Worm (Caenorhabditis elegans) whole organism, L3 larva: ENCODE results near the gene acp-2.

Source experiments
- R02D3.7 ChIP-seq: fragments of 150-350 bp; optimal IDR thresholded peaks from 2 replicates; lab custom pipeline; 2014; ENCODE audit warnings: missing biosample characterization, missing genetic modification characterization
- ZK546.5 ChIP-seq: sonication (generic microtip); optimal IDR thresholded peaks from 2 replicates; lab custom pipeline; 2017; ENCODE audit warnings: missing biosample characterization, missing genetic modification characterization
- aly-2 ChIP-seq: fragments of 150-350 bp; optimal IDR thresholded peaks from 2 replicates; lab custom pipeline; 2014; ENCODE audit warnings: missing biosample characterization, missing genetic modification characterization
- ama-1 ChIP-seq: fragments of 150-350 bp; optimal IDR thresholded peaks from 2 replicates; lab custom pipeline; 2018
- ceh-16 ChIP-seq: sonication (generic microtip); optimal IDR thresholded peaks from 2 replicates; lab custom pipeline; 2017; ENCODE audit warnings: missing biosample characterization, missing genetic modification characterization
- ceh-82 ChIP-seq: fragments of 150-350 bp; optimal IDR thresholded peaks from 2 replicates; lab custom pipeline; 2014; ENCODE audit warnings: missing biosample characterization, missing genetic modification characterization
- ceh-9 ChIP-seq: sonication (generic microtip); optimal IDR thresholded peaks from 2 replicates; lab custom pipeline; 2018; ENCODE audit warnings: missing biosample characterization, missing genetic modification characterization
- daf-12 ChIP-seq: fragments of 150-350 bp; optimal IDR thresholded peaks from 2 replicates; lab custom pipeline; 2014; ENCODE audit warnings: missing biosample characterization, missing genetic modification reagents, missing genetic modification characterization
- elt-1 ChIP-seq: fragments of 150-350 bp; optimal IDR thresholded peaks from 2 replicates; lab custom pipeline; 2014; ENCODE audit warnings: missing biosample characterization, missing genetic modification characterization
- elt-2 ChIP-seq: sonication (generic microtip); optimal IDR thresholded peaks from 2 replicates; lab custom pipeline; 2016; ENCODE audit warnings: missing genetic modification reagents, mild to moderate bottlenecking, missing genetic modification characterization, missing compliant biosample characterization
- elt-3 ChIP-seq, 3 experiments: fragments of 150-350 bp in 1 of 3; sonication (generic microtip) in 2 of 3; optimal IDR thresholded peaks; 2 replicates in 2 of 3; 4 replicates in 1 of 3; lab custom pipeline; 2014 to 2017; ENCODE audit warnings: missing biosample characterization in 3 of 3, missing genetic modification characterization in 3 of 3
- eor-1 ChIP-seq, 2 experiments: fragments of 150-350 bp; optimal IDR thresholded peaks; 2 replicates each; lab custom pipeline; 2014 to 2018; ENCODE audit warnings: missing biosample characterization in 2 of 2, missing genetic modification characterization in 2 of 2
- fkh-10 ChIP-seq: sonication (generic microtip); optimal IDR thresholded peaks from 2 replicates; lab custom pipeline; 2017; ENCODE audit warnings: missing biosample characterization, missing genetic modification reagents, missing genetic modification characterization
- fkh-2 ChIP-seq: fragments of 150-350 bp; optimal IDR thresholded peaks from 2 replicates; lab custom pipeline; 2014; ENCODE audit warnings: missing biosample characterization, missing genetic modification reagents, missing genetic modification characterization
- fos-1 ChIP-seq: fragments of 150-350 bp; optimal IDR thresholded peaks from 2 replicates; lab custom pipeline; 2014; ENCODE audit warnings: missing biosample characterization, missing genetic modification characterization
- jun-1 ChIP-seq: fragments of 150-350 bp; optimal IDR thresholded peaks from 2 replicates; lab custom pipeline; 2014; ENCODE audit warnings: missing biosample characterization, missing genetic modification reagents, missing genetic modification characterization
- lin-39 ChIP-seq: fragments of 150-350 bp; optimal IDR thresholded peaks from 2 replicates; lab custom pipeline; 2018; ENCODE audit warnings: missing biosample characterization, missing genetic modification reagents, missing genetic modification characterization
- mdl-1 ChIP-seq: fragments of 150-350 bp; optimal IDR thresholded peaks from 2 replicates; lab custom pipeline; 2014; ENCODE audit warnings: missing biosample characterization, missing genetic modification characterization
- nhr-11 ChIP-seq: fragments of 150-350 bp; optimal IDR thresholded peaks from 2 replicates; lab custom pipeline; 2014; ENCODE audit warnings: missing biosample characterization, missing genetic modification characterization
- nhr-237 ChIP-seq: fragments of 150-350 bp; optimal IDR thresholded peaks from 2 replicates; lab custom pipeline; 2014; ENCODE audit warnings: missing biosample characterization, missing genetic modification characterization
- nhr-25 ChIP-seq: sonication (generic microtip); optimal IDR thresholded peaks from 2 replicates; lab custom pipeline; 2017; ENCODE audit warnings: missing biosample characterization, missing genetic modification characterization
- nhr-28 ChIP-seq: fragments of 150-350 bp; optimal IDR thresholded peaks from 2 replicates; lab custom pipeline; 2014; ENCODE audit warnings: missing biosample characterization, missing genetic modification characterization
- nhr-43 ChIP-seq: sonication (generic microtip); optimal IDR thresholded peaks from 2 replicates; lab custom pipeline; 2016; ENCODE audit warnings: mild to moderate bottlenecking, missing genetic modification characterization, missing compliant biosample characterization; ENCODE audit not compliant: poor library complexity, severe bottlenecking
- nhr-67 ChIP-seq: fragments of 150-350 bp; optimal IDR thresholded peaks from 2 replicates; lab custom pipeline; 2014; ENCODE audit warnings: missing biosample characterization, missing genetic modification characterization
- nhr-77 ChIP-seq: fragments of 150-350 bp; optimal IDR thresholded peaks from 2 replicates; lab custom pipeline; 2014; ENCODE audit warnings: missing biosample characterization, missing genetic modification characterization
- pha-4 ChIP-seq: fragments of 150-350 bp; optimal IDR thresholded peaks from 2 replicates; lab custom pipeline; 2014; ENCODE audit warnings: missing biosample characterization, missing genetic modification reagents, missing genetic modification characterization
- pqm-1 ChIP-seq: fragments of 150-350 bp; optimal IDR thresholded peaks from 2 replicates; lab custom pipeline; 2017; ENCODE audit warnings: missing biosample characterization, missing genetic modification characterization, inconsistent platforms
- sea-2 ChIP-seq: fragments of 150-350 bp; sonication (generic microtip); optimal IDR thresholded peaks from 4 replicates; lab custom pipeline; 2014; ENCODE audit warnings: missing biosample characterization, missing genetic modification reagents, missing genetic modification characterization
- snpc-4 ChIP-seq: fragments of 150-350 bp; optimal IDR thresholded peaks from 2 replicates; lab custom pipeline; 2014; ENCODE audit warnings: missing biosample characterization, missing genetic modification characterization
- tbx-2 ChIP-seq: sonication (generic microtip); optimal IDR thresholded peaks from 2 replicates; lab custom pipeline; 2016; ENCODE audit warnings: mild to moderate bottlenecking, missing genetic modification characterization, missing compliant biosample characterization
- unc-39 ChIP-seq: sonication (generic microtip); optimal IDR thresholded peaks from 4 replicates; lab custom pipeline; 2017; ENCODE audit warnings: missing biosample characterization, missing genetic modification characterization
- ztf-11 ChIP-seq: fragments of 150-350 bp; optimal IDR thresholded peaks from 2 replicates; lab custom pipeline; 2014; ENCODE audit warnings: missing biosample characterization, missing genetic modification characterization
- ztf-4 ChIP-seq: fragments of 150-350 bp; optimal IDR thresholded peaks from 2 replicates; lab custom pipeline; 2014; ENCODE audit warnings: missing biosample characterization, missing genetic modification characterization

acp-2 gene

DNA sequence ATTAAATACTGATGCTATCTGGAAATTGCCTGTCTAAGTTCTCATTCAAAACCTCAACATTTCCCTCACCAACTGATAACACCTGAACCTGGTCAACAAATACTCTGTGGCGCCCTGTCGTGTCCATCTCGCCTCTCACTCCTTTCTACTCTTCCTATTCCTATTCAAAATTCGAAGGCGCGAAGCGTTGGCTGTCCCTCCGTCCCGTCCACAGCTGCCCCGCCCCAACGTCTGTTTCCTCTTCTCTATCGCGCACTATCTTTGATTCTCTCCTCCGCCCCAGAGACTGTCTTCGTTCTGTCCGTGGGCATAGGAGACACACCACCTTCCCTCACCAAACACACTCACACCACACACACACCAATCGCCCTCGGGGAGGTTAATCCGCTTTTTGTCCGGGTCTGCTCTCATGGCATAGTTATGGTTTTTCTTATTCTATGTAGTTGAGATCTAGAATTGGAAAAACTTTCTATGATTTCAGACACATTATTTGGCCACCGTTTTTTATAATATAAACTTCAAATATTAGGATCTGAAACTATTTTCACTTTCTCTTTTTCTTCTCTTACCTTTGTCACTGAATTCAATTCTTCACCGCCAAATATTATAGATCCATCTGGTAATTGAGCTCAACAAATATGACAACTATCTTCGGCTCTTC is 19.7 kb downstream of the acp-2 start, which contains the start of gene efl-3:
Gene efl-3, plus strand, starts transcription at position 611 of the 661 bp plus-strand sequence.
- no peak for TF ChIP-seq daf-12 (tag; lab: Kevin White, UChicago)
- peak; percentile 16 for TF ChIP-seq pqm-1
- TF ChIP-seq ceh-82 (tag; lab: Kevin White, UChicago), result no peak
- peak; percentile 37 for TF ChIP-seq elt-2 (tag; lab: Kevin White, UChicago)

DNA sequence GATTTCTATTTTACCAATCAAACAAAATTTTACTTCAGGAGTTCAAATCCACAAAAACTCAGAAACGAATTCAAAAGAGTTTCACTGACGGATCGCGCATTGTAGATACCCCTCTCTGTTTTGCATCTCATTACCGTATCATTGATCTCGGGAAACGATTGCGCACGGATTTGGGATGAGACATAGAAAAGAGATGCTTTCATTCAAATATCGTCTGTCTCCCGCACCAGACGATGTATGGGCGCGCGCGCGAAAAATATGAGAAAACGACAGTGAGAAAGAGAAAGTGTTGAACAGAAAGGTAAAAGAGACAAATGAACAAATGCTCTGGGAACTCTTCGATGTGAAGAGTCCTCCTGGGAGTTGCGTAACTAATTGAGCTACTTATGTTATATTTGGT is 20.9 kb downstream of the acp-2 start:
- no peak for TF ChIP-seq mdl-1 (tag; lab: Kevin White, UChicago)

DNA sequence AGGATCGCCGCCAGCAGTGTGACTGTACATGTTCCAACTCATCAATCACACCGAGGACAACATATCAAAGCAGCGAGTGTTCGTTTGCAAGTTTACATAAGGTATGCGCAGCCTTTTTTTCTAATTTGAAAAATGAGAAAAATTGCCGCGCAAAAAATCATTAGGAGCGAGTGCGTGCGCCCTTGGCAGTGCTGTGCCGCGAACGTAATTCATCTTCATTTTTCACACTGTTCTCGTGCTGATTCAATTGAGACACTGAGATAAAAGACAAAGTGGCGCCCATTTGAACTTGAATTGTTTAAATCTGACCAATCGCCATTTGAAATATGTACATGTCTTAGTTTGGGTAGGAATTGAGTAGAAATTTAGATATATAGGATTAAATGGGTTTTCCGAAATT is 22.3 kb downstream of the acp-2 start:
- TF ChIP-seq lin-39 (tag; lab: Kevin White, UChicago) (peak; percentile 64), ama-1 (lab: Kevin White, UChicago) (no peak), nhr-43 (tag; lab: Kevin White, UChicago) (no peak), unc-39 (no peak), nhr-67 (no peak), sea-2 (GFP tag; lab: Kevin White, UChicago) (no peak), nhr-25 (tag; lab: Kevin White, UChicago) (peak; percentile 50), ceh-9 (tag; lab: Kevin White, UChicago) (no peak)

DNA sequence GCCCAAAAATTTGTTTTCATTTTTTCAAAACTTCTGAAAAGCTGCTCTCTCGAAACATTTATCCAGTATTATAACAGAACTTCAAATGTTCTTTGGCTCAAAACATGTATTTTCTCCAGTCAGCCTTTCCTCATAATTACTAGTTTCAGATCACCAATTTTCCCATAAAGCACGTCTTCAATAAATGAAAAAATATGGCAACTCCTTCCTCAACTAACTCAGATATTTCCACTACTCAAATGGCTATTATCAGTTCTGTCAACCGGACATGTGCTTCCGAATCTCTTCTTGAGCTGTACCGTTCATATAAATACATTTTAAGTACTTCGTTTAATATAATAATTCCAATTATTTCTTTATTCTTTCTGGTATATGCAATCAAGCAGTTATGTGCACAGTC is 24.4 kb downstream of the acp-2 start, which contains the start of gene sra-13:
Gene sra-13, plus strand, starts transcription at position 195 of the 400 bp plus-strand sequence.
- TF ChIP-seq nhr-237 (tag; lab: Kevin White, UChicago) (no peak), pha-4 (tag; lab: Kevin White, UChicago) (no peak), ceh-16 (tag; lab: Kevin White, UChicago) (no peak), pqm-1 (no peak), tbx-2 (no peak), elt-2 (tag; lab: Kevin White, UChicago) (no peak), elt-3 (tag; optimal IDR thresholded peaks at IDR 0.05; lab: Kevin White, UChicago) (no peak), jun-1 (tag; lab: Kevin White, UChicago) (no peak), aly-2 (tag; lab: Kevin White, UChicago) (no peak), sea-2 (GFP tag; lab: Kevin White, UChicago) (no peak), nhr-43 (tag; lab: Kevin White, UChicago) (no peak), fos-1 (tag; lab: Kevin White, UChicago) (no peak), nhr-28 (tag; lab: Kevin White, UChicago) (no peak), ztf-11 (no peak), eor-1 (tag; optimal IDR thresholded peaks at IDR 0.05; lab: Kevin White, UChicago) (no peak), unc-39 (no peak)

DNA sequence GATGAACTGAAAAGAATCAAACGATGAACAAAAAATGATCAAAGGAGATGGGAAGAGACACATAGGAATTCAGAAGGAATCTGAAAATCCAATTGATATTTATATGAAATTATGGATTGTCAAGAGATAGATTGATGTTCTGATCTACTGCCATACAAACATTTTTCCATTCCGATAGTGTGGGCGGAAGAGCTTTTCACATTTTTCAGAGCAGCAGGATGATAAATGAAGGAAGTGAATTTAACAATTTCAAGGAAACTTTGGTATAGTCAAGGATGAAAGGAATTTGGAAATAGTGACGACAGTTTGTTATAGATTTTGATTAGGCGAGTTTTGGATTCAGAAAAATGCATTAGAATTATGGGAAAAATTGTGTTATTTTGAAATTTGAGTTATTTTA is 26.6 kb downstream of the acp-2 start, which contains the start of gene ubc-24:
Gene ubc-24, plus strand, starts transcription at position 301 of the 400 bp plus-strand sequence.
- TF ChIP-seq pqm-1, result no peak
- TF ChIP-seq aly-2 (tag; lab: Kevin White, UChicago), result no peak
- TF ChIP-seq fos-1 (tag; lab: Kevin White, UChicago), result no peak
- TF ChIP-seq ZK546.5, result no peak
- no peak for TF ChIP-seq eor-1 (tag; optimal IDR thresholded peaks at IDR 0.05; lab: Kevin White, UChicago)
- TF ChIP-seq ztf-11, result no peak
- no peak for TF ChIP-seq snpc-4 (tag; lab: Kevin White, UChicago)
- TF ChIP-seq ama-1 (lab: Kevin White, UChicago), result no peak
- TF ChIP-seq nhr-237 (tag; lab: Kevin White, UChicago), result no peak
- no peak for TF ChIP-seq fkh-10
- no peak for TF ChIP-seq ztf-4 (tag; lab: Kevin White, UChicago)
- no peak for TF ChIP-seq nhr-11 (tag; lab: Kevin White, UChicago)
- TF ChIP-seq fkh-2, result no peak
- TF ChIP-seq elt-2 (tag; lab: Kevin White, UChicago), result no peak
- TF ChIP-seq nhr-28 (tag; lab: Kevin White, UChicago), result no peak
- no peak for TF ChIP-seq R02D3.7 (tag; lab: Kevin White, UChicago)

DNA sequence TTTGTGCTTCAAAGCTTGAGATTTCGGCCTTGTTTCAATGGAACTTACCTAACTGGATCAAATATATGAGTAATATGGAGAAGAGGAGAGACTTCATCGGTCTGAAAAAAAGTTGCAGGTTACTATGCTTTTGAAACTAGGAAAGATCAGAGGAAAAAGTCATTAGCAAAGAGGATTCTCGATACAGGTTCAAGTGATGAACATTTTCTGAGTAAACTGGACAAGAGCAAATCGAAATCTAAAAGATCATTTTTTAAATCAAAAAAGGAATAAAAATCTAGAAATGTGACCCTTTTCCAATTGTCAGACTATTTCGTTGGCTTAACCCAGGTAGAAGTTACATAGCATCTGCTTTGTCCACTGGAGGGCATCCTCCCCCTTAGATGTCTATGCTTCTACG is 27.1 kb downstream of the acp-2 start, which contains the start of gene skpo-1:
Gene skpo-1, minus strand, starts transcription at position 101 of the 400 bp plus-strand sequence.
- TF ChIP-seq sea-2 (GFP tag; lab: Kevin White, UChicago), result no peak
- no peak for TF ChIP-seq ZK546.5
- TF ChIP-seq tbx-2, result no peak
- TF ChIP-seq fkh-10, result no peak
- no peak for TF ChIP-seq ceh-9 (tag; lab: Kevin White, UChicago)
- TF ChIP-seq ztf-4 (tag; lab: Kevin White, UChicago), result no peak
- TF ChIP-seq fos-1 (tag; lab: Kevin White, UChicago), result no peak
- no peak for TF ChIP-seq nhr-25 (tag; lab: Kevin White, UChicago)
- TF ChIP-seq ceh-16 (tag; lab: Kevin White, UChicago), result no peak
- no peak for TF ChIP-seq daf-12 (tag; lab: Kevin White, UChicago)
- no peak for TF ChIP-seq pha-4 (tag; lab: Kevin White, UChicago)
- no peak for TF ChIP-seq fkh-2
- no peak for TF ChIP-seq nhr-77 (tag; lab: Kevin White, UChicago)
- no peak for TF ChIP-seq elt-1
